Worm (Caenorhabditis elegans) whole organism, mixed stage, embryonic: ENCODE measurements around the gene ZK370.6.

Experiments used
- blmp-1 ChIP-seq: fragments of 150-350 bp; optimal IDR thresholded peaks from 2 replicates; lab custom pipeline; 2014; ENCODE audit warnings: missing biosample characterization, missing genetic modification characterization
- ceh-39 ChIP-seq: fragments of 150-350 bp; optimal IDR thresholded peaks from 2 replicates; lab custom pipeline; 2014; ENCODE audit warnings: missing biosample characterization, missing genetic modification characterization
- ceh-43 ChIP-seq: fragments of 200-800 bp; sonication (Bioruptor generic); optimal IDR thresholded peaks from 2 replicates; lab custom pipeline; 2018; ENCODE audit warnings: mild to moderate bottlenecking, missing genetic modification characterization, moderate library complexity, missing compliant biosample characterization
- ceh-83 ChIP-seq: fragments of 200-800 bp; sonication (Bioruptor generic); optimal IDR thresholded peaks from 2 replicates; lab custom pipeline; 2018; ENCODE audit warnings: mild to moderate bottlenecking, missing genetic modification characterization, missing compliant biosample characterization
- ces-1 ChIP-seq: fragments of 150-350 bp; optimal IDR thresholded peaks from 2 replicates; lab custom pipeline; 2014; ENCODE audit warnings: missing biosample characterization, missing genetic modification reagents, missing genetic modification characterization
- cnd-1 ChIP-seq: fragments of 200-800 bp; sonication (Bioruptor generic); optimal IDR thresholded peaks from 2 replicates; lab custom pipeline; 2018; ENCODE audit warnings: mild to moderate bottlenecking, missing genetic modification characterization, missing compliant biosample characterization
- drap-1 ChIP-seq: fragments of 200-800 bp; sonication (Bioruptor generic); optimal IDR thresholded peaks from 3 replicates; lab custom pipeline; 2018; ENCODE audit warnings: mild to moderate bottlenecking, missing genetic modification characterization, missing compliant biosample characterization
- elt-1 ChIP-seq: sonication (generic microtip); optimal IDR thresholded peaks from 2 replicates; lab custom pipeline; 2017; ENCODE audit warnings: missing genetic modification characterization, mild to moderate bottlenecking, missing compliant biosample characterization, antibody characterized with exemption, moderate library complexity, borderline replicate concordance; ENCODE audit not compliant: insufficient read depth
- elt-3 ChIP-seq: fragments of 150-350 bp; optimal IDR thresholded peaks from 2 replicates; lab custom pipeline; 2014; ENCODE audit warnings: missing biosample characterization, missing genetic modification characterization
- flh-1 ChIP-seq: fragments of 200-800 bp; sonication (Bioruptor generic); optimal IDR thresholded peaks from 2 replicates; lab custom pipeline; 2018; ENCODE audit warnings: mild to moderate bottlenecking, missing genetic modification characterization, moderate library complexity, missing compliant biosample characterization
- ham-2 ChIP-seq: fragments of 200-800 bp; sonication (Bioruptor generic); optimal IDR thresholded peaks from 2 replicates; lab custom pipeline; 2018; ENCODE audit warnings: mild to moderate bottlenecking, missing genetic modification characterization, missing compliant biosample characterization
- hlh-1 ChIP-seq: fragments of 150-350 bp; optimal IDR thresholded peaks from 2 replicates; lab custom pipeline; 2014; ENCODE audit warnings: missing biosample characterization, missing genetic modification reagents, missing genetic modification characterization
- lin-13 ChIP-seq: fragments of 150-350 bp; optimal IDR thresholded peaks from 2 replicates; lab custom pipeline; 2014; ENCODE audit warnings: missing biosample characterization, missing genetic modification characterization
- lin-32 ChIP-seq: fragments of 200-800 bp; sonication (Bioruptor generic); optimal IDR thresholded peaks from 2 replicates; lab custom pipeline; 2018; ENCODE audit warnings: mild to moderate bottlenecking, missing genetic modification characterization, missing compliant biosample characterization
- lsy-2 ChIP-seq: fragments of 150-350 bp; optimal IDR thresholded peaks from 2 replicates; lab custom pipeline; 2014; ENCODE audit warnings: missing biosample characterization, missing genetic modification characterization
- mab-5 ChIP-seq: fragments of 150-350 bp; optimal IDR thresholded peaks from 2 replicates; lab custom pipeline; 2014; ENCODE audit warnings: missing biosample characterization, missing genetic modification characterization
- mep-1 ChIP-seq: fragments of 150-350 bp; optimal IDR thresholded peaks from 2 replicates; lab custom pipeline; 2017; ENCODE audit warnings: missing biosample characterization, missing genetic modification reagents, missing genetic modification characterization, inconsistent platforms
- mls-2 ChIP-seq: sonication (generic microtip); optimal IDR thresholded peaks from 2 replicates; lab custom pipeline; 2016; ENCODE audit warnings: mild to moderate bottlenecking, missing genetic modification characterization, moderate library complexity, missing compliant biosample characterization
- nhr-12 ChIP-seq: fragments of 150-350 bp; optimal IDR thresholded peaks from 2 replicates; lab custom pipeline; 2014; ENCODE audit warnings: missing biosample characterization, missing genetic modification characterization
- nhr-2 ChIP-seq: fragments of 150-350 bp; optimal IDR thresholded peaks from 2 replicates; lab custom pipeline; 2014; ENCODE audit warnings: missing biosample characterization, missing genetic modification characterization
- nhr-28 ChIP-seq: fragments of 150-350 bp; optimal IDR thresholded peaks from 2 replicates; lab custom pipeline; 2014; ENCODE audit warnings: missing biosample characterization, missing genetic modification characterization
- nhr-76 ChIP-seq: sonication (generic microtip); optimal IDR thresholded peaks from 2 replicates; lab custom pipeline; 2017; ENCODE audit warnings: missing biosample characterization, missing genetic modification characterization
- pha-4 ChIP-seq: fragments of 150-350 bp; optimal IDR thresholded peaks from 2 replicates; lab custom pipeline; 2018; ENCODE audit warnings: missing biosample characterization, missing genetic modification reagents, missing genetic modification characterization
- sem-2 ChIP-seq: fragments of 200-800 bp; sonication (Bioruptor generic); optimal IDR thresholded peaks from 2 replicates; lab custom pipeline; 2018; ENCODE audit warnings: mild to moderate bottlenecking, missing genetic modification characterization, missing compliant biosample characterization
- snpc-4 ChIP-seq: fragments of 150-350 bp; optimal IDR thresholded peaks from 2 replicates; lab custom pipeline; 2014; ENCODE audit warnings: missing biosample characterization, missing genetic modification characterization
- sptf-1 ChIP-seq: sonication (generic microtip); optimal IDR thresholded peaks from 2 replicates; lab custom pipeline; 2017; ENCODE audit warnings: mild to moderate bottlenecking, missing genetic modification characterization, moderate library complexity, missing compliant biosample characterization
- tbx-8 ChIP-seq: fragments of 200-800 bp; sonication (Bioruptor generic); optimal IDR thresholded peaks from 2 replicates; lab custom pipeline; 2018; ENCODE audit warnings: mild to moderate bottlenecking, missing genetic modification characterization, moderate library complexity, missing compliant biosample characterization
- unc-120 ChIP-seq: sonication (generic microtip); optimal IDR thresholded peaks from 2 replicates; lab custom pipeline; 2017; ENCODE audit warnings: missing genetic modification characterization, missing compliant biosample characterization; ENCODE audit not compliant: poor library complexity, severe bottlenecking
- unc-39 ChIP-seq: fragments of 150-350 bp; optimal IDR thresholded peaks from 2 replicates; lab custom pipeline; 2014; ENCODE audit warnings: missing biosample characterization, missing genetic modification characterization
- unc-62 ChIP-seq: fragments of 150-350 bp; optimal IDR thresholded peaks from 2 replicates; lab custom pipeline; 2014; ENCODE audit warnings: missing biosample characterization, missing genetic modification reagents, missing genetic modification characterization
- zip-8 ChIP-seq: fragments of 150-350 bp; optimal IDR thresholded peaks from 2 replicates; lab custom pipeline; 2014; ENCODE audit warnings: missing biosample characterization, missing genetic modification characterization
- ztf-11 ChIP-seq: fragments of 150-350 bp; optimal IDR thresholded peaks from 2 replicates; lab custom pipeline; 2014; ENCODE audit warnings: missing biosample characterization, missing genetic modification characterization

The ZK370.6 gene

ce11 chrIII:8719105-8719504 is 24.5 kb downstream of the ZK370.6 start:
- TF ChIP-seq lsy-2 (tag; lab: Kevin White, UChicago), result no peak
- TF ChIP-seq nhr-28 (tag; lab: Kevin White, UChicago), result no peak
- no peak for TF ChIP-seq hlh-1 (tag; lab: Kevin White, UChicago)
- no peak for TF ChIP-seq tbx-8 (GFP tag; lab: Kevin White, UChicago)
- TF ChIP-seq ceh-39, result no peak
- no peak for TF ChIP-seq ham-2 (GFP tag; lab: Kevin White, UChicago)
- TF ChIP-seq mep-1 (tag; lab: Kevin White, UChicago), result no peak
- no peak for TF ChIP-seq nhr-12 (tag; lab: Kevin White, UChicago)
- TF ChIP-seq elt-1 (tag; lab: Kevin White, UChicago), result no peak
- TF ChIP-seq ceh-83 (GFP tag; lab: Kevin White, UChicago), result no peak
- no peak for TF ChIP-seq unc-120 (tag; lab: Kevin White, UChicago)
- no peak for TF ChIP-seq flh-1
- TF ChIP-seq nhr-76 (tag; lab: Kevin White, UChicago), result no peak
- no peak for TF ChIP-seq mab-5
- no peak for TF ChIP-seq unc-62 (GFP tag; lab: Kevin White, UChicago)
- TF ChIP-seq, all 35 proteins: peak for 0

- TF ChIP-seq mls-2 (tag; lab: Kevin White, UChicago) (no peak), lsy-2 (tag; lab: Kevin White, UChicago) (no peak), cnd-1 (tag; lab: Kevin White, UChicago) (no peak), blmp-1 (tag; lab: Kevin White, UChicago) (no peak), nhr-2 (tag; lab: Kevin White, UChicago) (no peak), ces-1 (no peak), sem-2 (no peak), ceh-39 (no peak), ceh-43 (GFP tag; lab: Kevin White, UChicago) (no peak), nhr-12 (tag; lab: Kevin White, UChicago) (no peak)
Measured at ce11 chrIII:8718592-8718991, 25.1 kb downstream of the ZK370.6 start.

ce11 chrIII:8717231-8717694 is 26.4 kb downstream of the ZK370.6 start, which contains the start of gene mrpl-11:
Gene mrpl-11 (plus strand): TSS chrIII:8717644.
- TF ChIP-seq mep-1 (tag; lab: Kevin White, UChicago) (no peak), ceh-43 (GFP tag; lab: Kevin White, UChicago) (no peak), ceh-39 (no peak), nhr-28 (tag; lab: Kevin White, UChicago) (no peak), mls-2 (tag; lab: Kevin White, UChicago) (no peak), unc-39 (tag; lab: Kevin White, UChicago) (no peak)
- TF ChIP-seq, all 35 proteins: peak for 0

ce11 chrIII:8716084-8716483 is 27.6 kb downstream of the ZK370.6 start, which contains the start of gene B0303.14:
Gene B0303.14 (minus strand): TSS chrIII:8716184.
- no peak for TF ChIP-seq blmp-1 (tag; lab: Kevin White, UChicago)
- TF ChIP-seq drap-1 (GFP tag; lab: Kevin White, UChicago), result no peak
- no peak for TF ChIP-seq sem-2
- TF ChIP-seq unc-62 (GFP tag; lab: Kevin White, UChicago), result no peak
- no peak for TF ChIP-seq zip-8 (tag; lab: Kevin White, UChicago)
- no peak for TF ChIP-seq ceh-39
- TF ChIP-seq pha-4, result no peak
- TF ChIP-seq ces-1, result no peak
- no peak for TF ChIP-seq hlh-1 (tag; lab: Kevin White, UChicago)
- TF ChIP-seq tbx-8 (GFP tag; lab: Kevin White, UChicago), result no peak
- no peak for TF ChIP-seq unc-39 (tag; lab: Kevin White, UChicago)
- TF ChIP-seq snpc-4 (tag; lab: Kevin White, UChicago), result no peak
- no peak for TF ChIP-seq elt-3 (tag; lab: Kevin White, UChicago)
- no peak for TF ChIP-seq ham-2 (GFP tag; lab: Kevin White, UChicago)
- TF ChIP-seq lin-13, result no peak
- no peak for TF ChIP-seq nhr-12 (tag; lab: Kevin White, UChicago)
- TF ChIP-seq sptf-1 (tag; lab: Kevin White, UChicago), result no peak
- TF ChIP-seq flh-1, result no peak
- no peak for TF ChIP-seq lsy-2 (tag; lab: Kevin White, UChicago)

ce11 chrIII:8712968-8713367 is 30.7 kb downstream of the ZK370.6 start:
- TF ChIP-seq unc-62 (GFP tag; lab: Kevin White, UChicago) (no peak), cnd-1 (tag; lab: Kevin White, UChicago) (no peak), tbx-8 (GFP tag; lab: Kevin White, UChicago) (no peak), blmp-1 (tag; lab: Kevin White, UChicago) (no peak), mep-1 (tag; lab: Kevin White, UChicago) (no peak), nhr-28 (tag; lab: Kevin White, UChicago) (no peak), lin-32 (GFP tag; lab: Kevin White, UChicago) (no peak), ham-2 (GFP tag; lab: Kevin White, UChicago) (no peak), snpc-4 (tag; lab: Kevin White, UChicago) (no peak), ztf-11 (no peak), lin-13 (no peak)
- TF ChIP-seq, all 35 proteins: peak for 0
